Fruit fly (Drosophila melanogaster) whole organism, prepupa: ENCODE measurements around the gene Vps2.
A peak's percentile ranks its signal among the peaks of the same experiment; 100 is the strongest.

ENCODE experiments used
- Blimp-1 ChIP-seq: fragments of 200-800 bp; sonication (Bioruptor generic); optimal IDR thresholded peaks from 3 replicates; lab custom pipeline; 2017; ENCODE audit warnings: missing biosample characterization, missing genetic modification characterization, mild to moderate bottlenecking, moderate library complexity, missing genetic modification reagents
- CG10631 ChIP-seq: fragments of 200-800 bp; sonication (Bioruptor generic); optimal IDR thresholded peaks from 2 replicates; lab custom pipeline; 2016; ENCODE audit warnings: missing biosample characterization, missing genetic modification characterization
- CG11294 ChIP-seq: fragments of 200-800 bp; sonication (Bioruptor generic); IDR thresholded peaks from 2 replicates; pipeline ENCODE4 v1.3.6; 2022; ENCODE audit warnings: missing biosample characterization, missing genetic modification characterization
- CG11762 ChIP-seq: fragments of 200-800 bp; sonication (Bioruptor generic); optimal IDR thresholded peaks from 3 replicates; lab custom pipeline; 2016; ENCODE audit warnings: missing biosample characterization, missing genetic modification characterization; ENCODE audit not compliant: insufficient read depth
- CG11902 ChIP-seq: fragments of 200-800 bp; sonication (Bioruptor generic); optimal IDR thresholded peaks from 3 replicates; lab custom pipeline; 2016; ENCODE audit warnings: missing biosample characterization, missing genetic modification characterization
- CG15336 ChIP-seq: fragments of 200-800 bp; sonication (Bioruptor generic); IDR thresholded peaks from 2 replicates; pipeline ENCODE4 v1.3.6; 2022; ENCODE audit warnings: missing biosample characterization, missing genetic modification characterization
- CG1621 ChIP-seq: fragments of 200-800 bp; sonication (Bioruptor generic); optimal IDR thresholded peaks from 3 replicates; lab custom pipeline; 2018; ENCODE audit warnings: missing biosample characterization, mild to moderate bottlenecking, missing genetic modification characterization
- CG32006 ChIP-seq: fragments of 200-800 bp; sonication (Bioruptor generic); optimal IDR thresholded peaks from 3 replicates; lab custom pipeline; 2017; ENCODE audit warnings: missing biosample characterization, mild to moderate bottlenecking, missing genetic modification characterization
- CG34406 ChIP-seq: fragments of 200-800 bp; sonication (Bioruptor generic); optimal IDR thresholded peaks from 3 replicates; lab custom pipeline; 2016; ENCODE audit warnings: missing biosample characterization, missing genetic modification characterization
- CG3919 ChIP-seq: fragments of 200-800 bp; sonication (Bioruptor generic); optimal IDR thresholded peaks from 3 replicates; lab custom pipeline; 2016; ENCODE audit warnings: missing biosample characterization, missing genetic modification characterization
- CG6163 ChIP-seq: fragments of 200-800 bp; sonication (Bioruptor generic); IDR thresholded peaks from 3 replicates; pipeline ENCODE4 v1.3.6; 2022; ENCODE audit warnings: missing biosample characterization, missing genetic modification characterization
- CG6276 ChIP-seq: fragments of 200-800 bp; sonication (Bioruptor generic); optimal IDR thresholded peaks from 2 replicates; lab custom pipeline; 2017; ENCODE audit warnings: missing biosample characterization, mild to moderate bottlenecking, missing genetic modification characterization
- CG6792 ChIP-seq: fragments of 200-800 bp; sonication (Bioruptor generic); optimal IDR thresholded peaks from 3 replicates; lab custom pipeline; 2016; ENCODE audit warnings: missing biosample characterization, missing genetic modification characterization
- CG6808 ChIP-seq: fragments of 200-800 bp; sonication (Bioruptor generic); optimal IDR thresholded peaks from 3 replicates; lab custom pipeline; 2017; ENCODE audit warnings: missing biosample characterization, missing genetic modification characterization, mild to moderate bottlenecking, moderate library complexity, missing genetic modification reagents
- CG6854 ChIP-seq: fragments of 200-800 bp; sonication (Bioruptor generic); optimal IDR thresholded peaks from 2 replicates; lab custom pipeline; 2017; ENCODE audit warnings: missing biosample characterization, mild to moderate bottlenecking, missing genetic modification characterization
- CG7368 ChIP-seq: fragments of 200-800 bp; sonication (Bioruptor generic); optimal IDR thresholded peaks from 3 replicates; lab custom pipeline; 2016; ENCODE audit warnings: missing biosample characterization, missing genetic modification characterization
- CG9139 ChIP-seq: fragments of 200-800 bp; sonication (Bioruptor generic); optimal IDR thresholded peaks from 3 replicates; lab custom pipeline; 2017; ENCODE audit warnings: missing biosample characterization, mild to moderate bottlenecking, missing genetic modification characterization
- Eip75B ChIP-seq: fragments of 200-800 bp; sonication (Bioruptor generic); optimal IDR thresholded peaks from 3 replicates; lab custom pipeline; 2016; ENCODE audit warnings: missing biosample characterization, missing genetic modification characterization
- Eip78C ChIP-seq: fragments of 200-800 bp; sonication (Bioruptor generic); peaks from one replicate; lab custom pipeline; 2016; ENCODE audit warnings: missing biosample characterization, missing genetic modification characterization
- Eip93F ChIP-seq: fragments of 200-800 bp; sonication (Bioruptor generic); optimal IDR thresholded peaks from 2 replicates; lab custom pipeline; 2016; ENCODE audit warnings: missing biosample characterization, mild to moderate bottlenecking, missing genetic modification characterization
- Gug ChIP-seq: fragments of 200-800 bp; sonication (Bioruptor generic); IDR thresholded peaks from 2 replicates; pipeline ENCODE4 v1.3.6; 2022; ENCODE audit warnings: missing biosample characterization, missing genetic modification characterization
- Hr38 ChIP-seq: sonication (Bioruptor generic); optimal IDR thresholded peaks from 2 replicates; lab custom pipeline; 2016; ENCODE audit warnings: missing biosample characterization, missing genetic modification characterization
- Hr4 ChIP-seq: fragments of 200-800 bp; sonication (Bioruptor generic); optimal IDR thresholded peaks from 3 replicates; lab custom pipeline; 2016; ENCODE audit warnings: missing biosample characterization, missing genetic modification characterization
- Met ChIP-seq: fragments of 200-800 bp; sonication (Bioruptor generic); optimal IDR thresholded peaks from 3 replicates; lab custom pipeline; 2016; ENCODE audit warnings: missing biosample characterization, missing genetic modification characterization
- Sox102F ChIP-seq: fragments of 200-800 bp; sonication (Bioruptor generic); optimal IDR thresholded peaks from 2 replicates; lab custom pipeline; 2016; ENCODE audit warnings: missing biosample characterization, mild to moderate bottlenecking, missing genetic modification characterization
- Sox14 ChIP-seq: fragments of 200-800 bp; sonication (Bioruptor generic); optimal IDR thresholded peaks from 3 replicates; lab custom pipeline; 2016; ENCODE audit warnings: missing biosample characterization, missing genetic modification characterization
- Sox15 ChIP-seq: fragments of 200-800 bp; sonication (Bioruptor generic); optimal IDR thresholded peaks from 3 replicates; lab custom pipeline; 2016; ENCODE audit warnings: missing biosample characterization, missing genetic modification characterization
- achi ChIP-seq: fragments of 200-800 bp; sonication (Bioruptor generic); optimal IDR thresholded peaks from 3 replicates; lab custom pipeline; 2016; ENCODE audit warnings: missing biosample characterization, missing genetic modification characterization
- dac ChIP-seq: fragments of 200-800 bp; sonication (Bioruptor generic); optimal IDR thresholded peaks from 2 replicates; lab custom pipeline; 2017; ENCODE audit warnings: missing biosample characterization, mild to moderate bottlenecking, missing genetic modification characterization
- dsx ChIP-seq: fragments of 200-800 bp; optimal IDR thresholded peaks from 3 replicates; lab custom pipeline; 2019; ENCODE audit warnings: missing biosample characterization, mild to moderate bottlenecking, missing genetic modification characterization, moderate library complexity; ENCODE audit not compliant: poor library complexity, severe bottlenecking
- eg ChIP-seq: fragments of 200-800 bp; sonication (Bioruptor generic); IDR thresholded peaks from 3 replicates; pipeline ENCODE4 v1.3.6; 2022; ENCODE audit warnings: missing biosample characterization, missing genetic modification characterization
- esn ChIP-seq: fragments of 200-800 bp; sonication (Bioruptor generic); optimal IDR thresholded peaks from 2 replicates; lab custom pipeline; 2016; ENCODE audit warnings: missing biosample characterization, mild to moderate bottlenecking, missing genetic modification characterization, moderate library complexity
- fd59A ChIP-seq: fragments of 200-800 bp; sonication (Bioruptor generic); optimal IDR thresholded peaks from 2 replicates; lab custom pipeline; 2017; ENCODE audit warnings: missing biosample characterization, mild to moderate bottlenecking, missing genetic modification characterization, missing genetic modification reagents
- fkh ChIP-seq: fragments of 200-800 bp; sonication (Bioruptor generic); optimal IDR thresholded peaks from 3 replicates; lab custom pipeline; 2017; ENCODE audit warnings: missing biosample characterization, mild to moderate bottlenecking, missing genetic modification characterization, moderate library complexity
- lz ChIP-seq: fragments of 200-800 bp; sonication (Bioruptor generic); optimal IDR thresholded peaks from 3 replicates; lab custom pipeline; 2016; ENCODE audit warnings: missing biosample characterization, missing genetic modification characterization
- pdm3 ChIP-seq: fragments of 200-800 bp; sonication (Bioruptor generic); optimal IDR thresholded peaks from 3 replicates; lab custom pipeline; 2016; ENCODE audit warnings: missing biosample characterization, missing genetic modification characterization
- ss ChIP-seq, 2 experiments: fragments of 200-800 bp; sonication (Bioruptor generic); optimal IDR thresholded peaks; 2 replicates in 1 of 2; 3 replicates in 1 of 2; lab custom pipeline; 2017 to 2018; ENCODE audit warnings: mild to moderate bottlenecking in 2 of 2, missing biosample characterization in 2 of 2, missing genetic modification characterization in 2 of 2, moderate library complexity in 1 of 2
- svp ChIP-seq: fragments of 200-800 bp; sonication (Bioruptor generic); peaks from one replicate; lab custom pipeline; 2016; ENCODE audit warnings: missing biosample characterization, missing genetic modification characterization
- vri ChIP-seq: fragments of 200-800 bp; sonication (Bioruptor generic); optimal IDR thresholded peaks from 3 replicates; lab custom pipeline; 2016; ENCODE audit warnings: missing biosample characterization, mild to moderate bottlenecking, missing genetic modification characterization

Vps2 gene

DNA sequence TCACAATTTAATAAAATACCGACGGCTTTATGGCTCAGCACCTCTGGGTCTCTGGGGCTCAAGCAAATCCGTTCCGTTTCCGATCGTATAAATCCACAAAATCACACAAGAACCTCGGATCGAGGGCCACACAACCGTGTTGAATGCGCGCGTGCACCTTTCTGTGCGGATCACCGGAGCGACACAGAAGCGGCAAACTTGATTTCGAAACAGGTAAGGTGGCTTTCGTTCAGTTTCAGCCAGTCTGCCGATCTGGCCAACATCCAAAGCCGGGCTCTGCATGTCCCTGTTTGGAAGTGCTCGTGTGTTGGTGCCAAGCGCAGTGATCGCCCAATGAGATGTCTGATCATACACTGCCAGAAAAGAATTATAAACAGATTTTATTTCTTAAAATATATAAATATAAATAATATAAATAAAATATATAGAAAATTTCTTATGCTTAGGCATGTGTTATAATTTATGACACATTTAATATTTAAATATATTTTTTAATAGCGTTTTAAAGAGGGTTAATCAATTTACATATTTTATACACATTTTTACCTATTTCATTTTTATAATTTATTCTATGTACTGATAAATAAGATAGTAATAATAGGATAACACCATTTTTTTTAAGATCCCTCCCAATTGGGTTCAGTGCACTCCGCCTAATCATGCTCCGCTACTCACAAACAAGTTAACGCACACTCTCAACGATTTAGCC lies 46.0 kb downstream of the Vps2 start, which contains the start of gene dysf (continued):
- TF ChIP-seq CG1621, result peak; percentile 31
- peak; percentile 33 for TF ChIP-seq lz (GFP tag; lab: Kevin White, UChicago)
- TF ChIP-seq ss (GFP tag; optimal IDR thresholded peaks at IDR 0.05; lab: Kevin White, UChicago), result peak; percentile 81 to 87
- no peak for TF ChIP-seq dac
- TF ChIP-seq Eip75B, result no peak
- TF ChIP-seq CG6163 (GFP tag; lab: Robert Waterston, UW), result peak; percentile 18; the same call in 1 of the 3 replicates
- TF ChIP-seq svp (GFP tag; lab: Kevin White, UChicago), result peak; percentile 69
- TF ChIP-seq CG6854 (GFP tag; lab: Kevin White, UChicago), result no peak
- peak; percentile 71 for TF ChIP-seq CG6276 (GFP tag; lab: Kevin White, UChicago)
- TF ChIP-seq CG7368 (GFP tag; lab: Kevin White, UChicago), result peak; percentile 48
- peak; percentile 41 for TF ChIP-seq fd59A (GFP tag; lab: Kevin White, UChicago)
- TF ChIP-seq vri, result peak; percentile 16
- peak; percentile 70 for TF ChIP-seq CG6792
- peak; percentile 83 for TF ChIP-seq CG10631 (GFP tag; lab: Kevin White, UChicago)
- peak; percentile 90 for TF ChIP-seq CG32006 (GFP tag; lab: Kevin White, UChicago)
- TF ChIP-seq Eip93F (GFP tag; lab: Kevin White, UChicago), result peak; percentile 26
- peak; percentile 78 for TF ChIP-seq achi (GFP tag; lab: Kevin White, UChicago)
- peak; percentile 37 for TF ChIP-seq pdm3 (GFP tag; lab: Kevin White, UChicago)
- peak; percentile 44 for TF ChIP-seq CG11902
- no peak for TF ChIP-seq Gug (GFP tag; lab: Robert Waterston, UW)
- TF ChIP-seq CG11294 (GFP tag; lab: Robert Waterston, UW), result peak; percentile 39; the same call in 1 of the 2 replicates
- TF ChIP-seq Sox15 (GFP tag; lab: Kevin White, UChicago), result peak; percentile 10
- TF ChIP-seq CG6808 (GFP tag; lab: Kevin White, UChicago), result peak; percentile 77
- peak; percentile 44; the same call in 2 of the 3 replicates for TF ChIP-seq eg
- TF ChIP-seq esn (GFP tag; lab: Kevin White, UChicago), result peak; percentile 72
- TF ChIP-seq Sox14 (GFP tag; lab: Kevin White, UChicago), result no peak
- peak; percentile 69 for TF ChIP-seq Blimp-1 (GFP tag; lab: Kevin White, UChicago)

DNA sequence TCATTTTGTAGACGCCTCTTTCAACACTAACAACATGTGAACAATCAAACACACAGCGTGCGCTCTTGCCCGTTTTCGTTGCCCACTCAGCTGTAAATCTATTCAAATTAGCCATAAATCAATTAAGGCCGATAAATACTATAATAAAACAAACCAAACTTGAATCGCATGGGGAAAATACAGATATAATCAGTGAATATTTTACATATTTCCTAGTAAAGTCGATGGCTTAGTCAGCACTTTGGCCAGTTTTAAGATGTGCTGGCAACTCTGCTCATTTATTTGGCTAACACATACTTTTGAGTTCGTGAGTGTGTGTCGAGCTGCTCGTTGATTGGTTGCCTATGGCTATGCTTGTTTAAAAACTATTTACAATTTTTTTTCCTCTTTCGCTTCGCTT lies 46.6 kb downstream of the Vps2 start:
- no peak for TF ChIP-seq CG32006 (GFP tag; lab: Kevin White, UChicago)
- TF ChIP-seq CG11762, result no peak
- no peak for TF ChIP-seq Eip78C (GFP tag; lab: Kevin White, UChicago)
- no peak for TF ChIP-seq CG10631 (GFP tag; lab: Kevin White, UChicago)
- TF ChIP-seq Hr38 (GFP tag; lab: Kevin White, UChicago), result no peak
- TF ChIP-seq Met (GFP tag; lab: Kevin White, UChicago), result peak; percentile 10
- TF ChIP-seq achi (GFP tag; lab: Kevin White, UChicago), result no peak
- TF ChIP-seq fkh (GFP tag; lab: Kevin White, UChicago), result peak; percentile 85
- no peak for TF ChIP-seq CG34406
- peak; percentile 21 for TF ChIP-seq Sox102F (GFP tag; lab: Kevin White, UChicago)
- TF ChIP-seq CG15336 (GFP tag; lab: Robert Waterston, UW), result no peak
- peak; percentile 11 for TF ChIP-seq Sox14 (GFP tag; lab: Kevin White, UChicago)
- no peak for TF ChIP-seq CG3919 (GFP tag; lab: Kevin White, UChicago)
- no peak for TF ChIP-seq CG11902
- no peak for TF ChIP-seq lz (GFP tag; lab: Kevin White, UChicago)
- no peak for TF ChIP-seq dsx (GFP tag; lab: Kevin White, UChicago)
- TF ChIP-seq CG9139 (GFP tag; lab: Kevin White, UChicago), result no peak
- TF ChIP-seq CG6163 (GFP tag; lab: Robert Waterston, UW), result 0 out of 3 replicates have a peak, but pooled peaks have one; percentile 29
- peak; percentile 19 for TF ChIP-seq Hr4 (GFP tag; lab: Kevin White, UChicago)
- TF ChIP-seq eg, result peak; percentile 10; the same call in 1 of the 3 replicates
- TF ChIP-seq vri, result peak; percentile 6
- TF ChIP-seq ss (GFP tag; optimal IDR thresholded peaks at IDR 0.05; lab: Kevin White, UChicago), result no peak
- no peak for TF ChIP-seq CG6854 (GFP tag; lab: Kevin White, UChicago)
